Worm (Caenorhabditis elegans) whole organism, L2 larva: ENCODE measurements around the gene prp-40.

Source experiments
- C34F6.9 ChIP-seq: fragments of 150-350 bp; optimal IDR thresholded peaks from 2 replicates; lab custom pipeline; 2014; ENCODE audit warnings: missing biosample characterization, missing genetic modification characterization
- F13H6.1 ChIP-seq: sonication (generic microtip); optimal IDR thresholded peaks from 2 replicates; lab custom pipeline; 2016; ENCODE audit warnings: missing genetic modification characterization, missing compliant biosample characterization
- R02D3.7 ChIP-seq: fragments of 150-350 bp; optimal IDR thresholded peaks from 2 replicates; lab custom pipeline; 2014; ENCODE audit warnings: missing biosample characterization, missing genetic modification characterization
- Y55F3AM.14 ChIP-seq: fragments of 200-800 bp; sonication (Bioruptor generic); optimal IDR thresholded peaks from 2 replicates; lab custom pipeline; 2018; ENCODE audit warnings: mild to moderate bottlenecking, missing genetic modification characterization, missing compliant biosample characterization
- ZK546.5 ChIP-seq: sonication (generic microtip); optimal IDR thresholded peaks from 2 replicates; lab custom pipeline; 2017; ENCODE audit warnings: missing biosample characterization, missing genetic modification characterization
- alr-1 ChIP-seq: fragments of 150-350 bp; optimal IDR thresholded peaks from 2 replicates; lab custom pipeline; 2014; ENCODE audit warnings: missing biosample characterization, missing genetic modification characterization
- aly-2 ChIP-seq: fragments of 150-350 bp; optimal IDR thresholded peaks from 2 replicates; lab custom pipeline; 2014; ENCODE audit warnings: missing biosample characterization, missing genetic modification characterization
- blmp-1 ChIP-seq: sonication (generic microtip); optimal IDR thresholded peaks from 2 replicates; lab custom pipeline; 2017; ENCODE audit warnings: missing genetic modification characterization, mild to moderate bottlenecking, missing compliant biosample characterization, antibody characterized with exemption, moderate library complexity; ENCODE audit not compliant: insufficient read depth
- ceh-82 ChIP-seq: fragments of 150-350 bp; optimal IDR thresholded peaks from 2 replicates; lab custom pipeline; 2014; ENCODE audit warnings: missing biosample characterization, missing genetic modification characterization
- crh-2 ChIP-seq: sonication (generic microtip); optimal IDR thresholded peaks from 2 replicates; lab custom pipeline; 2017; ENCODE audit warnings: missing biosample characterization, missing genetic modification characterization
- dmd-4 ChIP-seq: sonication (generic microtip); optimal IDR thresholded peaks from 2 replicates; lab custom pipeline; 2017; ENCODE audit warnings: missing biosample characterization, missing genetic modification characterization
- egl-27 ChIP-seq: sonication (generic microtip); optimal IDR thresholded peaks from 3 replicates; lab custom pipeline; 2017; ENCODE audit warnings: missing biosample characterization, missing genetic modification reagents, missing genetic modification characterization
- elt-3 ChIP-seq: sonication (generic microtip); optimal IDR thresholded peaks from 2 replicates; lab custom pipeline; 2017; ENCODE audit warnings: missing biosample characterization, missing genetic modification characterization
- fos-1 ChIP-seq: fragments of 150-350 bp; optimal IDR thresholded peaks from 2 replicates; lab custom pipeline; 2014; ENCODE audit warnings: missing biosample characterization, missing genetic modification characterization
- gmeb-1 ChIP-seq: fragments of 150-350 bp; optimal IDR thresholded peaks from 2 replicates; lab custom pipeline; 2014; ENCODE audit warnings: missing biosample characterization, missing genetic modification characterization
- lin-11 ChIP-seq: fragments of 150-350 bp; sonication (generic microtip); optimal IDR thresholded peaks from 2 replicates; lab custom pipeline; 2014; ENCODE audit warnings: missing biosample characterization, missing genetic modification characterization, inconsistent platforms, mixed read lengths
- lin-13 ChIP-seq: fragments of 150-350 bp; optimal IDR thresholded peaks from 2 replicates; lab custom pipeline; 2014; ENCODE audit warnings: missing biosample characterization, missing genetic modification reagents, missing genetic modification characterization
- lsy-2 ChIP-seq, 2 experiments: fragments of 150-350 bp in 1 of 2; sonication (generic microtip) in 1 of 2; optimal IDR thresholded peaks; 2 replicates each; lab custom pipeline; 2014 to 2017; ENCODE audit warnings: missing biosample characterization in 2 of 2, missing genetic modification characterization in 2 of 2
- mab-5 ChIP-seq: fragments of 150-350 bp; optimal IDR thresholded peaks from 2 replicates; lab custom pipeline; 2014; ENCODE audit warnings: missing biosample characterization, missing genetic modification characterization
- mbf-1 ChIP-seq: sonication (generic microtip); optimal IDR thresholded peaks from 2 replicates; lab custom pipeline; 2017; ENCODE audit warnings: missing biosample characterization, missing genetic modification characterization
- mdl-1 ChIP-seq, 2 experiments: fragments of 150-350 bp in 1 of 2; sonication (generic microtip) in 1 of 2; optimal IDR thresholded peaks; 2 replicates each; lab custom pipeline; 2017; ENCODE audit warnings: missing biosample characterization in 2 of 2, missing genetic modification characterization in 2 of 2
- nhr-11 ChIP-seq: fragments of 150-350 bp; optimal IDR thresholded peaks from 2 replicates; lab custom pipeline; 2014; ENCODE audit warnings: missing biosample characterization, missing genetic modification characterization
- nhr-12 ChIP-seq: fragments of 150-350 bp; optimal IDR thresholded peaks from 2 replicates; lab custom pipeline; 2014; ENCODE audit warnings: missing biosample characterization, missing genetic modification characterization
- nhr-129 ChIP-seq: fragments of 150-350 bp; optimal IDR thresholded peaks from 2 replicates; lab custom pipeline; 2014; ENCODE audit warnings: missing biosample characterization, missing genetic modification characterization
- nhr-21 ChIP-seq: fragments of 150-350 bp; optimal IDR thresholded peaks from 2 replicates; lab custom pipeline; 2014; ENCODE audit warnings: missing biosample characterization, missing genetic modification characterization
- nhr-23 ChIP-seq: fragments of 150-350 bp; optimal IDR thresholded peaks from 2 replicates; lab custom pipeline; 2014; ENCODE audit warnings: missing biosample characterization, missing genetic modification reagents, missing genetic modification characterization
- nhr-25 ChIP-seq: fragments of 150-350 bp; sonication (generic microtip); optimal IDR thresholded peaks from 3 replicates; lab custom pipeline; 2014; ENCODE audit warnings: missing biosample characterization, missing genetic modification characterization
- nhr-6 ChIP-seq: fragments of 150-350 bp; optimal IDR thresholded peaks from 2 replicates; lab custom pipeline; 2014; ENCODE audit warnings: missing biosample characterization, missing genetic modification characterization
- nhr-77 ChIP-seq: fragments of 150-350 bp; optimal IDR thresholded peaks from 2 replicates; lab custom pipeline; 2014; ENCODE audit warnings: missing biosample characterization, missing genetic modification characterization
- peb-1 ChIP-seq: fragments of 150-350 bp; optimal IDR thresholded peaks from 2 replicates; lab custom pipeline; 2014; ENCODE audit warnings: missing biosample characterization, missing genetic modification characterization
- sem-4 ChIP-seq: fragments of 150-350 bp; optimal IDR thresholded peaks from 2 replicates; lab custom pipeline; 2014; ENCODE audit warnings: missing biosample characterization, missing genetic modification reagents, missing genetic modification characterization
- skn-1 ChIP-seq: sonication (generic microtip); optimal IDR thresholded peaks from 2 replicates; lab custom pipeline; 2017; ENCODE audit warnings: missing biosample characterization, missing genetic modification characterization
- sma-3 ChIP-seq: sonication (generic microtip); optimal IDR thresholded peaks from 2 replicates; lab custom pipeline; 2016; ENCODE audit warnings: missing genetic modification reagents, missing genetic modification characterization, missing compliant biosample characterization
- snpc-4 ChIP-seq: fragments of 150-350 bp; optimal IDR thresholded peaks from 2 replicates; lab custom pipeline; 2014; ENCODE audit warnings: missing biosample characterization, missing genetic modification characterization
- unc-39 ChIP-seq: fragments of 150-350 bp; optimal IDR thresholded peaks from 2 replicates; lab custom pipeline; 2014; ENCODE audit warnings: missing biosample characterization, missing genetic modification characterization
- unc-55 ChIP-seq: fragments of 150-350 bp; sonication (generic microtip); optimal IDR thresholded peaks from 3 replicates; lab custom pipeline; 2014; ENCODE audit warnings: missing biosample characterization, missing genetic modification reagents, missing genetic modification characterization
- unc-62 ChIP-seq: fragments of 150-350 bp; optimal IDR thresholded peaks from 2 replicates; lab custom pipeline; 2014; ENCODE audit warnings: missing biosample characterization, missing genetic modification reagents, missing genetic modification characterization
- ztf-1 ChIP-seq: fragments of 200-800 bp; sonication (Bioruptor generic); conservative IDR thresholded peaks from 2 replicates; pipeline ENCODE4 v1.3.6; 2022; ENCODE audit warnings: missing genetic modification characterization, missing compliant biosample characterization
- ztf-4 ChIP-seq: fragments of 150-350 bp; optimal IDR thresholded peaks from 2 replicates; lab custom pipeline; 2014; ENCODE audit warnings: missing biosample characterization, missing genetic modification characterization

prp-40 gene

DNA sequence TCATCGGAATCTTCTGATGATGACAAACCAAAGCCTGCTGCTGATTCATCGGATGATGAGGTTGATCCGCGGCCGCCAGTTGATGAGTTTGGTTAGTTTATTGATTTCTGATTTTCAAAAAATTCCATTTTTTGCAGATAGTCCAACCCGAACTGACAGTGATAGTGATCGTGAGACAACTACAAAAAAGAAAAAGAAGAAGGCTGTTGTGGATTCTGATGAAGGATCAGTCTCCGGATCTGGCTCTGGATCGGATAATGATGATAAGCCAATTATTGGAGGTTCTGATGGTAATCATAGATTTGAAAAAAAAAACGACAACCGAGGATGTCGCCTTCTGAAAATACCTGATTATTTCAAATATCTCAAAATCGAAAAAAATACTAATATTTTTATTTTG lies 25.8 kb upstream of the prp-40 start:
- TF ChIP-seq peb-1 (no peak), unc-55 (GFP tag; lab: Kevin White, UChicago) (no peak), nhr-11 (tag; lab: Kevin White, UChicago) (no peak), mbf-1 (tag; lab: Kevin White, UChicago) (no peak), mdl-1 (tag; optimal IDR thresholded peaks at IDR 0.05; lab: Kevin White, UChicago) (no peak), egl-27 (tag; lab: Kevin White, UChicago) (no peak)

ce11 chrIII:9497412-9497811 lies 24.5 kb upstream of the prp-40 start:
- TF ChIP-seq mab-5 (tag; lab: Kevin White, UChicago) (no peak), aly-2 (tag; lab: Kevin White, UChicago) (no peak), skn-1 (no peak), gmeb-1 (tag; lab: Kevin White, UChicago) (no peak), nhr-12 (tag; lab: Kevin White, UChicago) (no peak), sem-4 (tag; lab: Kevin White, UChicago) (no peak), ztf-1 (no peak), egl-27 (tag; lab: Kevin White, UChicago) (no peak), nhr-6 (tag; lab: Kevin White, UChicago) (no peak), blmp-1 (tag; lab: Kevin White, UChicago) (no peak), lin-11 (tag; lab: Kevin White, UChicago) (no peak), nhr-11 (tag; lab: Kevin White, UChicago) (no peak), dmd-4 (tag; lab: Kevin White, UChicago) (no peak), elt-3 (no peak), lin-13 (no peak), unc-39 (no peak), Y55F3AM.14 (GFP tag; lab: Kevin White, UChicago) (no peak), nhr-77 (tag; lab: Kevin White, UChicago) (no peak), lsy-2 (tag; optimal IDR thresholded peaks at IDR 0.05; lab: Kevin White, UChicago) (no peak), mbf-1 (tag; lab: Kevin White, UChicago) (no peak)

DNA sequence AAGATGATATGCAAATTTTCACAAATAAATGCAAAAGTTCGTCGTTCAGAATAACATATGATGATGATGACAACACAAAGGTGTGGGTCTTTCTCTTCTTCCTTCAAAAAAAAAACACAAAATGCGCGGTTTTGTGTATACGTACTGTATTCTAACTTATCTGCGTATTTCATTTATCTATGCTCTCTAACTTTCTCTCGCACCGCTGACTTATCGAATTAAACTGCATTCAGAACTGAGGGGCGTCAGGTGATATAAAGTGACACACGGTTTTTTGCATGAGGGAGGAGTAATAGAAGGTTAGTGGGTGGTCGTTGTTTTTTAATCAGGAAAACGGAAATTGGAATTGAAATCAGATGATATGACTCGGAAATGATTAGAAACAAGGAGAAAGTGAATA lies 21.6 kb upstream of the prp-40 start, which contains the start of gene sod-4:
Gene sod-4 (minus strand): TSS at position 109 of the 400 bp plus-strand sequence.
- TF ChIP-seq unc-39 (no peak), nhr-6 (tag; lab: Kevin White, UChicago) (no peak), mab-5 (tag; lab: Kevin White, UChicago) (no peak), R02D3.7 (tag; lab: Kevin White, UChicago) (no peak), nhr-12 (tag; lab: Kevin White, UChicago) (no peak), nhr-77 (tag; lab: Kevin White, UChicago) (no peak), lin-13 (no peak), alr-1 (tag; lab: Kevin White, UChicago) (no peak), elt-3 (no peak), F13H6.1 (no peak), nhr-25 (tag; lab: Kevin White, UChicago) (peak; percentile 50), dmd-4 (tag; lab: Kevin White, UChicago) (no peak), blmp-1 (tag; lab: Kevin White, UChicago) (no peak), sem-4 (tag; lab: Kevin White, UChicago) (no peak), ZK546.5 (tag; lab: Kevin White, UChicago) (no peak), mdl-1 (tag; optimal IDR thresholded peaks at IDR 0.05; lab: Kevin White, UChicago) (no peak), nhr-21 (tag; lab: Kevin White, UChicago) (no peak), crh-2 (tag; lab: Kevin White, UChicago) (no peak), egl-27 (tag; lab: Kevin White, UChicago) (no peak), sma-3 (GFP tag; lab: Kevin White, UChicago) (peak; percentile 47), nhr-129 (peak; percentile 60), lin-11 (tag; lab: Kevin White, UChicago) (no peak), Y55F3AM.14 (GFP tag; lab: Kevin White, UChicago) (no peak), nhr-11 (tag; lab: Kevin White, UChicago) (no peak), skn-1 (no peak), gmeb-1 (tag; lab: Kevin White, UChicago) (peak; percentile 57), nhr-23 (tag; lab: Kevin White, UChicago) (no peak), ztf-4 (tag; lab: Kevin White, UChicago) (no peak), fos-1 (tag; lab: Kevin White, UChicago) (no peak), C34F6.9 (no peak), ceh-82 (tag; lab: Kevin White, UChicago) (no peak), aly-2 (tag; lab: Kevin White, UChicago) (no peak), snpc-4 (tag; lab: Kevin White, UChicago) (no peak), ztf-1 (no peak), lsy-2 (tag; optimal IDR thresholded peaks at IDR 0.05; lab: Kevin White, UChicago) (no peak), unc-62 (GFP tag; lab: Kevin White, UChicago) (no peak)
